Fruit fly (Drosophila melanogaster) whole organism, embryonic: ENCODE results near the gene dmrt11E.

Experiments used
- ATbp ChIP-seq: fragments of 200-800 bp; sonication (Bioruptor generic); optimal IDR thresholded peaks from 2 replicates; lab custom pipeline; 2017; ENCODE audit warnings: missing biosample characterization, mild to moderate bottlenecking, missing genetic modification characterization, missing genetic modification reagents
- CG11456 ChIP-seq: fragments of 200-800 bp; sonication (Bioruptor generic); IDR thresholded peaks from 3 replicates; pipeline ENCODE4 v1.3.6; 2022; ENCODE audit warnings: missing biosample characterization, missing genetic modification characterization
- CG12104 ChIP-seq: fragments of 200-800 bp; sonication (Bioruptor generic); optimal IDR thresholded peaks from 3 replicates; lab custom pipeline; 2016; ENCODE audit warnings: missing biosample characterization, missing genetic modification characterization
- CG12769 ChIP-seq: fragments of 200-800 bp; sonication (Bioruptor generic); optimal IDR thresholded peaks from 2 replicates; lab custom pipeline; 2019; ENCODE audit warnings: missing biosample characterization, mild to moderate bottlenecking, missing genetic modification characterization, moderate library complexity
- CG14441 ChIP-seq: fragments of 200-800 bp; sonication (Bioruptor generic); IDR thresholded peaks from 2 replicates; pipeline ENCODE4 v1.3.6; 2022; ENCODE audit warnings: missing biosample characterization, missing genetic modification characterization
- CG17802 ChIP-seq: fragments of 200-800 bp; sonication (Bioruptor generic); optimal IDR thresholded peaks from 2 replicates; lab custom pipeline; 2018; ENCODE audit warnings: missing biosample characterization, mild to moderate bottlenecking, missing genetic modification characterization, moderate library complexity
- CG30020 ChIP-seq: fragments of 200-800 bp; optimal IDR thresholded peaks from 2 replicates; lab custom pipeline; 2019; ENCODE audit warnings: missing biosample characterization, mild to moderate bottlenecking, missing genetic modification characterization, moderate library complexity
- CG30403 ChIP-seq: fragments of 200-800 bp; sonication (Bioruptor generic); optimal IDR thresholded peaks from 3 replicates; lab custom pipeline; 2016; ENCODE audit warnings: missing biosample characterization, missing genetic modification characterization
- CG3726 ChIP-seq: fragments of 200-800 bp; sonication (Bioruptor generic); IDR thresholded peaks from 3 replicates; pipeline ENCODE4, ENCODE4 v1.3.6; 2022; ENCODE audit warnings: missing biosample characterization, missing genetic modification characterization
- CG4360 ChIP-seq: fragments of 200-800 bp; sonication (Bioruptor generic); IDR thresholded peaks from 2 replicates; pipeline ENCODE4 v1.3.6; 2022; ENCODE audit warnings: missing biosample characterization, missing genetic modification characterization
- CG6175 ChIP-seq: fragments of 200-800 bp; sonication (Bioruptor generic); IDR thresholded peaks from 3 replicates; pipeline ENCODE4 v1.3.6; 2022; ENCODE audit warnings: missing biosample characterization, missing genetic modification characterization
- CG6813 ChIP-seq: fragments of 200-800 bp; sonication (Bioruptor generic); optimal IDR thresholded peaks from 2 replicates; lab custom pipeline; 2017; ENCODE audit warnings: missing biosample characterization, missing genetic modification characterization, mild to moderate bottlenecking, moderate library complexity, missing genetic modification reagents
- CG7271 ChIP-seq: fragments of 200-800 bp; sonication (Bioruptor generic); optimal IDR thresholded peaks from 2 replicates; lab custom pipeline; 2018; ENCODE audit warnings: missing biosample characterization, mild to moderate bottlenecking, missing genetic modification characterization, moderate library complexity
- CG7372 ChIP-seq: fragments of 200-800 bp; sonication (Bioruptor generic); IDR thresholded peaks from 2 replicates; pipeline ENCODE4 v1.3.6; 2022; ENCODE audit warnings: missing biosample characterization, missing genetic modification characterization
- CG7928 ChIP-seq: fragments of 200-800 bp; sonication (Bioruptor generic); optimal IDR thresholded peaks from 2 replicates; lab custom pipeline; 2017; ENCODE audit warnings: missing biosample characterization, mild to moderate bottlenecking, missing genetic modification characterization
- CG8290 ChIP-seq, 3 experiments: fragments of 200-800 bp; sonication (Bioruptor generic); optimal IDR thresholded peaks; 2 replicates each; lab custom pipeline; 2016 to 2019; ENCODE audit warnings: missing biosample characterization in 3 of 3, missing genetic modification characterization in 3 of 3, mild to moderate bottlenecking in 2 of 3, moderate library complexity in 1 of 3
- CG9609 ChIP-seq: fragments of 200-800 bp; sonication (Bioruptor generic); optimal IDR thresholded peaks from 3 replicates; lab custom pipeline; 2016; ENCODE audit warnings: missing biosample characterization, missing genetic modification characterization
- CTCF ChIP-seq: fragments of 200-800 bp; sonication (Bioruptor generic); optimal IDR thresholded peaks from 2 replicates; lab custom pipeline; 2017; ENCODE audit warnings: missing biosample characterization, mild to moderate bottlenecking, missing genetic modification characterization, moderate library complexity
- CoRest ChIP-seq: fragments of 200-800 bp; sonication (Bioruptor generic); optimal IDR thresholded peaks from 3 replicates; lab custom pipeline; 2018; ENCODE audit warnings: missing biosample characterization, mild to moderate bottlenecking, missing genetic modification characterization, moderate library complexity
- Dbx ChIP-seq: fragments of 200-800 bp; sonication (Bioruptor generic); IDR thresholded peaks from 3 replicates; pipeline ENCODE4 v1.3.6; 2022; ENCODE audit warnings: missing biosample characterization, missing genetic modification characterization
- Kr ChIP-seq: fragments of 200-800 bp; sonication (Bioruptor generic); optimal IDR thresholded peaks from 2 replicates; lab custom pipeline; 2017; ENCODE audit warnings: missing biosample characterization, mild to moderate bottlenecking, missing genetic modification characterization
- NFAT ChIP-seq: fragments of 200-800 bp; sonication (Bioruptor generic); IDR thresholded peaks from 2 replicates; pipeline ENCODE4 v1.3.6; 2022; ENCODE audit warnings: missing biosample characterization, missing genetic modification characterization
- Opbp ChIP-seq: fragments of 200-800 bp; sonication (Bioruptor generic); IDR thresholded peaks from 3 replicates; pipeline ENCODE4 v1.3.6; 2022; ENCODE audit warnings: missing biosample characterization, missing genetic modification characterization; ENCODE audit not compliant: partially characterized antibody
- Sox102F ChIP-seq: fragments of 200-800 bp; sonication (Bioruptor generic); optimal IDR thresholded peaks from 2 replicates; lab custom pipeline; 2018; ENCODE audit warnings: missing biosample characterization, mild to moderate bottlenecking, missing genetic modification characterization, moderate library complexity
- YL-1 ChIP-seq: fragments of 200-800 bp; sonication (Bioruptor generic); optimal IDR thresholded peaks from 3 replicates; lab custom pipeline; 2017; ENCODE audit warnings: missing biosample characterization, mild to moderate bottlenecking, missing genetic modification characterization
- croc ChIP-seq: fragments of 200-800 bp; sonication (Bioruptor generic); conservative IDR thresholded peaks from 3 replicates; pipeline ENCODE4 v1.3.6; 2022; ENCODE audit warnings: missing biosample characterization, missing genetic modification characterization
- cwo ChIP-seq: fragments of 200-800 bp; sonication (Bioruptor generic); optimal IDR thresholded peaks from 3 replicates; lab custom pipeline; 2017; ENCODE audit warnings: missing biosample characterization, missing genetic modification characterization, mild to moderate bottlenecking, moderate library complexity, missing genetic modification reagents
- dmrt11E ChIP-seq: fragments of 200-800 bp; sonication (Bioruptor generic); optimal IDR thresholded peaks from 3 replicates; lab custom pipeline; 2018; ENCODE audit warnings: missing biosample characterization, mild to moderate bottlenecking, missing genetic modification characterization, moderate library complexity
- dmrt99B ChIP-seq: fragments of 200-800 bp; sonication (Bioruptor generic); optimal IDR thresholded peaks from 2 replicates; lab custom pipeline; 2018; ENCODE audit warnings: missing biosample characterization, mild to moderate bottlenecking, missing genetic modification characterization, moderate library complexity
- dpn ChIP-seq, 2 experiments: fragments of 200-800 bp; sonication (Bioruptor generic); optimal IDR thresholded peaks; 3 replicates each; lab custom pipeline; 2016; ENCODE audit warnings: missing biosample characterization in 2 of 2, missing genetic modification characterization in 2 of 2
- en ChIP-seq: fragments of 200-800 bp; sonication (Bioruptor generic); optimal IDR thresholded peaks from 2 replicates; lab custom pipeline; 2016; ENCODE audit warnings: missing biosample characterization, missing genetic modification characterization
- ewg ChIP-seq: fragments of 200-800 bp; sonication (Bioruptor generic); optimal IDR thresholded peaks from 3 replicates; lab custom pipeline; 2017; ENCODE audit warnings: mild to moderate bottlenecking, missing biosample characterization, missing genetic modification reagents, missing genetic modification characterization
- klu ChIP-seq: fragments of 200-800 bp; sonication (Bioruptor generic); IDR thresholded peaks from 2 replicates; pipeline ENCODE4 v1.3.6; 2022; ENCODE audit warnings: missing biosample characterization, missing genetic modification characterization
- nau ChIP-seq: fragments of 200-800 bp; sonication (Bioruptor generic); optimal IDR thresholded peaks from 3 replicates; lab custom pipeline; 2017; ENCODE audit warnings: missing biosample characterization, mild to moderate bottlenecking, missing genetic modification characterization, missing genetic modification reagents
- nerfin-2 ChIP-seq: fragments of 200-800 bp; sonication (Bioruptor generic); IDR thresholded peaks from 2 replicates; pipeline ENCODE4 v1.3.6; 2022; ENCODE audit warnings: missing biosample characterization, missing genetic modification characterization; ENCODE audit not compliant: partially characterized antibody
- ranshi ChIP-seq: fragments of 200-800 bp; sonication (Bioruptor generic); IDR thresholded peaks from 2 replicates; pipeline ENCODE4 v1.3.6; 2022; ENCODE audit warnings: missing biosample characterization, missing genetic modification characterization
- tin ChIP-seq: fragments of 200-800 bp; sonication (Bioruptor generic); optimal IDR thresholded peaks from 3 replicates; lab custom pipeline; 2016; ENCODE audit warnings: missing biosample characterization, missing genetic modification characterization
- trem ChIP-seq: fragments of 200-800 bp; optimal IDR thresholded peaks from 3 replicates; lab custom pipeline; 2019; ENCODE audit warnings: missing biosample characterization, mild to moderate bottlenecking, missing genetic modification characterization, moderate library complexity
- trh ChIP-seq: fragments of 200-800 bp; sonication (Bioruptor generic); optimal IDR thresholded peaks from 2 replicates; lab custom pipeline; 2016; ENCODE audit warnings: missing biosample characterization, missing genetic modification characterization
- vvl ChIP-seq: fragments of 200-800 bp; sonication (Bioruptor generic); IDR thresholded peaks from 2 replicates; pipeline ENCODE4 v1.3.6; 2022; ENCODE audit warnings: missing biosample characterization, missing genetic modification characterization

Gene dmrt11E

dm6 chrX:13391174-13392040 is 23.4 kb downstream of the dmrt11E start (continued):
- TF ChIP-seq nerfin-2 (GFP tag; lab: Robert Waterston, UW) (no peak), CG11456 (0 out of 3 replicates have a peak, but pooled peaks have one; percentile 33), dmrt11E (tag; lab: Kevin White, UChicago) (no peak), CG17802 (tag; lab: Kevin White, UChicago) (no peak), trem (no peak), CG9609 (GFP tag; lab: Kevin White, UChicago) (peak; percentile 68), YL-1 (GFP tag; lab: Kevin White, UChicago) (no peak), vvl (GFP tag; lab: Robert Waterston, UW) (peak; percentile 26; the same call in 1 of the 2 replicates), Dbx (peak; percentile 79), ATbp (GFP tag; lab: Kevin White, UChicago) (no peak), CG30403 (GFP tag; lab: Kevin White, UChicago) (peak; percentile 51), Sox102F (GFP tag; lab: Kevin White, UChicago) (no peak), CG7372 (no peak), ranshi (peak; percentile 39; the same call in 1 of the 2 replicates), croc (GFP tag; lab: Robert Waterston, UW) (no peak), dmrt99B (tag; lab: Kevin White, UChicago) (peak; percentile 13), trh (GFP tag; lab: Kevin White, UChicago) (no peak), CG6175 (GFP tag; lab: Robert Waterston, UW) (0 out of 3 replicates have a peak, but pooled peaks have one; percentile 45), en (GFP tag; lab: Kevin White, UChicago) (peak; percentile 5), CG7928 (GFP tag; lab: Kevin White, UChicago) (peak; percentile 20), CG3726 (GFP tag; lab: Robert Waterston, UW) (no peak), NFAT (GFP tag; lab: Robert Waterston, UW) (0 out of 2 replicates have a peak, but pooled peaks have one; percentile 33), CG14441 (GFP tag; lab: Robert Waterston, UW) (no peak), CG4360 (GFP tag; lab: Robert Waterston, UW) (no peak), CG8290 (GFP tag; optimal IDR thresholded peaks at IDR 0.05; lab: Kevin White, UChicago) (no peak), CG8290 (tag; optimal IDR thresholded peaks at IDR 0.05; lab: Kevin White, UChicago) (peak in 1 of 2 experiments; percentile 55), CG7271 (tag; lab: Kevin White, UChicago) (no peak), CTCF (GFP tag; lab: Kevin White, UChicago) (no peak), CG12769 (peak; percentile 47), Opbp (GFP tag; lab: Robert Waterston, UW) (no peak), cwo (GFP tag; lab: Kevin White, UChicago) (peak; percentile 61), ewg (GFP tag; lab: Kevin White, UChicago) (no peak), CoRest (tag; lab: Kevin White, UChicago) (peak; percentile 65), CG30020 (no peak), CG12104 (peak; percentile 4), klu (GFP tag; lab: Robert Waterston, UW) (peak; percentile 26; the same call in 1 of the 2 replicates), dpn (GFP tag; optimal IDR thresholded peaks at IDR 0.05; lab: Kevin White, UChicago) (peak in 1 of 2 experiments; percentile 54), Kr (GFP tag; lab: Kevin White, UChicago) (no peak), tin (GFP tag; lab: Kevin White, UChicago) (no peak), nau (no peak), CG6813 (GFP tag; lab: Kevin White, UChicago) (peak; percentile 51)
